Fruit fly (Drosophila melanogaster) Kc167 (cell line): ENCODE data around the gene Gbs-76A.

Source experiments
- Myc ChIP-seq: fragments of >200 bp; optimal IDR thresholded peaks from 2 replicates; lab custom pipeline; 2017; ENCODE audit warnings: missing external identifiers
- Sin3A ChIP-seq: fragments of >200 bp; optimal IDR thresholded peaks from 2 replicates; lab custom pipeline; 2018; ENCODE audit warnings: missing external identifiers
- h ChIP-seq: fragments of >200 bp; optimal IDR thresholded peaks from 3 replicates; lab custom pipeline; 2018; ENCODE audit warnings: missing external identifiers
- insv ChIP-seq: fragments of >200 bp; optimal IDR thresholded peaks from 3 replicates; lab custom pipeline; 2018; ENCODE audit warnings: missing external identifiers
- psq ChIP-seq: fragments of >200 bp; optimal IDR thresholded peaks from 2 replicates; lab custom pipeline; 2017; ENCODE audit warnings: missing external identifiers
- ttk ChIP-seq: sonication (Bioruptor generic); optimal IDR thresholded peaks from 2 replicates; lab custom pipeline; 2017; ENCODE audit warnings: missing external identifiers

Gene Gbs-76A

DNA sequence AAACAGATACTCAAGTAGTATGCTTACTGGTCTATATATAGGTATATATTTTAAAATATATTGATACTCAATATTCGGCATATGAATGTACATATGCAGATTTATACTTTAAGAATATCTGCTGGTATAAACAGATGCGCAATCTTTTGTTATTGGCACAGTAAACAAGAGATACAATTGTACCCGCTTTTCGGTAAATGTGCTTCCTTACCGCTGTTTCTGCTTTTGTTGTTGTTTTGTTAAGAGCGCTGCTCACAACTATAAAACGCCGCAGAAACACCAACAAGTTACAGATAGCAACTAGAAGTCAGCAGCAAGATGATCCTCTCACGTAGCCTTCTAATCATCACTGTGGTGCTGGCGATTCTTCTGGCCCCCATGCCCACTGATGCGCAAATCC lies 26.8 kb downstream of the Gbs-76A start, which contains the start of gene CG45081:
CG45081 (plus strand) TSS at position 301 of the 400 bp plus-strand sequence.
- TF ChIP-seq ttk (no peak), insv (no peak), Sin3A (lab: Kevin White, UChicago) (no peak), Myc (no peak), h (lab: Kevin White, UChicago) (no peak), psq (lab: Kevin White, UChicago) (no peak)

DNA sequence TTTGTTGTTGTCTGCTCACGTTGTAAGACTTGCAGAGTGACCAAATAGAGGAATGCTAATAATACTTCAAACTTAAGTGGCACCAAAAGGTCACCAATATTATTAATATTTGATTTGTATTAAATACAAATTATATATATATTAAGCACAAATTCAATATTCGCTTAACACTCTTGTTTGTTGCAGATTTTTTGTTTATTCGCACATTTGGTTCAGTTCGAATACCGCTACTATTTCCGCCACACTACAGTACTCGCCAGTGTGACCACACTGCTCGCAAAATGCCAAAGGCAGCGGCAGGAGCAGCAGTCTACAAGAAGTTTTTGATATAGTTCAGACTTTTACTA lies 28.5 kb downstream of the Gbs-76A start, which contains the start of gene Max:
Max (minus strand) TSS at position 44 of the 347 bp plus-strand sequence.
- TF ChIP-seq ttk = no peak
- TF ChIP-seq Sin3A (lab: Kevin White, UChicago) = no peak
- no peak for TF ChIP-seq h (lab: Kevin White, UChicago)
- no peak for TF ChIP-seq psq (lab: Kevin White, UChicago)
- TF ChIP-seq Myc = no peak
- no peak for TF ChIP-seq insv

DNA sequence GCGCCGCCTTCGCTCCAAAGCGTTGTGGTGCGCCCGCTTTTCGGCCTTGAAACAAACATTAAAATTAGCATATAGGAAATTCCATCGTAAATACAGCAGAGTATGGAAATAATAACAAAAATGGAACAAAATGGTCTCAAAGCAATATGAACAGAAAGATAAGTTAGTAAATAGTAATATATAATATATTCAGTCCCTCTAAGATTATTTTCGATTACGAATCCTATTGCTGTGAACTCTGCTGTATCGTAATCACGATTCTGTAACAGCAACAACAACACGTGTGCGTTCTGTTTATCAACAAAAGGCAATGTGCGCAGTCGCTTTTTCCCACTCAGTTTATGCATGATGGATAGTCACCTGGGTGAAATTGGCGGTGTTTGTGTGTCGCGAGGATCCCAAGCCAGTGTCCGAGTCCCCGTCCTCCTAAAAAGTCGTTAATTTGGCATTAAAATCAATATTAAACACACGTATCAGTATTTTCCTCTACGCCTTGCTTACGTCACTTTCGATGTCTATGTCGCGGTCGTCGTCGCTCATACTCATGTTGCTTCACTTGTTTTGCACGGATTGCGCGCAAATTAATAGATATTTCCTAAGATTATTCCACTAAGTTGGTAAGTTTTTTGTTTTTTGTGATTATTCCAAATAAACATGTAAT lies 29.0 kb downstream of the Gbs-76A start, which contains the start of the genes CG42374 and Mettl5:
CG42374 (plus strand) TSS at position 287 of the 661 bp plus-strand sequence.
Mettl5 (plus strand) TSS at position 287 of the 661 bp plus-strand sequence.
- TF ChIP-seq psq (lab: Kevin White, UChicago) (no peak), Sin3A (lab: Kevin White, UChicago) (no peak), h (lab: Kevin White, UChicago) (no peak), Myc (no peak), ttk (no peak), insv (no peak)

DNA sequence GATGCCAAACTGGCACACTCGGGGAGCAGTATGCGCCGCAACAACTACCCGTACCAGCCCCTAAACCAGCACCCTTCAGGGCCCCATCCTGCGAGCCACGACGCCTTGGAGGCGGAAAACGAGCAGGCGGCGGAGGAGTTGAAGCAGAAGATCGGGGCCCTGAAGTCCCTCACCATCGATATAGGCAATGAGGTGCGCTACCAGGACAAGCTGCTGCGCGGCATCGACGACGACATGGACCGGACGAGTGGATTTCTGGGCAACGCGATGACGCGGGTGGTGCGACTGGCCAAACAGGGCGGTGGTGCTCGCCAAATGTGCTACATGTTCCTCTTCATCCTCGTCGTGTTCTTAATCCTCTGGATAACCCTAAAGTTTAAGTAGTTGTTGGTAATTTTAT lies 30.8 kb downstream of the Gbs-76A start:
- TF ChIP-seq ttk (no peak), h (lab: Kevin White, UChicago) (no peak), insv (no peak), Sin3A (lab: Kevin White, UChicago) (no peak), psq (lab: Kevin White, UChicago) (no peak), Myc (no peak)

DNA sequence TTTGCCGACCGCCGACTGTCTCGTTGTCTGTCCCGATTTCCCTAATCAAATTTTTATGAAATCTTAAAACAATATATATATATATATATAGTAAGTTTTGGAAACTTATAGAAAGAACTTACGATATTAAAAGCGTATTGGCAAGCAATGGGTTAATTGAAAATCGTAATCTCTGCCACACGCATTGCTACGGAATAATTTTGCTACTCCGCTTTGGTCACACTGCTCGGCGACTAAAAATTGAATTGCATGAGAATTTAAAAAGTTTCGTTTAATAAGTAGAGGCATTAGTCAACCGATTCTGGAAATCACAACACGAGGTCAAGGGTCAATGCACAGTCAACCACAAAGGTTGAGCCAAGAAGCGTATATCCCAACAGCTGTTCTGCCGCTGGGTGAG lies 31.4 kb downstream of the Gbs-76A start, which contains the start of gene Bet1:
Bet1 (plus strand) TSS at position 182 of the 400 bp plus-strand sequence.
- TF ChIP-seq ttk = no peak
- TF ChIP-seq psq (lab: Kevin White, UChicago) = no peak
- TF ChIP-seq insv = no peak
- TF ChIP-seq h (lab: Kevin White, UChicago) = no peak
- no peak for TF ChIP-seq Myc
- no peak for TF ChIP-seq Sin3A (lab: Kevin White, UChicago)

DNA sequence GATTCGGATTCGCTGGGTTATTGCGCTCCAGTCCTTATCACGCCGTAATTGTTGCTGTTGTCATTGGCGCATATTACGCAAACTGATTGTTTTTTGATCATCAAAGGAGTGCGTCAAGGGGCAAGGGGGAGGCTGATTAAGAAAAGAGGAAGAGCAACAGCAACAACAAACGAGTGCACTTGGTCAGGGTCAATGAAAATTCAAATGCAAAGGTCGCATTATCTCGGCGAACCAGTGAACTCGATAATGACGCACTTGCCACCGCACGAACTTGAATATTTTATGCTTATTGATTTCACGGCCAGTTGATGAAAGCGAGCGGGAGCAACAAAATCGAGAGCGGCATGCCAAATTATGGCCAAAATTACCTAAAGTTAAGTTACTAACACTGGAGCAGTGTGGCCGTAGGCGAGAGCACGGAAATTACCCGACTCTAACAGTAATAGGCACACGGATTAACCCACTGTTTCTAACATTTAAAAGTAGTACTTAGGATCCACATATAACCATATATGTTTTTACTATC lies 32.2 kb downstream of the Gbs-76A start, which contains the start of gene nes:
nes (minus strand) TSS at position 402 of the 526 bp plus-strand sequence.
- no peak for TF ChIP-seq Myc
- TF ChIP-seq insv = no peak
- TF ChIP-seq ttk = no peak
- TF ChIP-seq psq (lab: Kevin White, UChicago) = no peak
- no peak for TF ChIP-seq h (lab: Kevin White, UChicago)
- TF ChIP-seq Sin3A (lab: Kevin White, UChicago) = no peak

DNA sequence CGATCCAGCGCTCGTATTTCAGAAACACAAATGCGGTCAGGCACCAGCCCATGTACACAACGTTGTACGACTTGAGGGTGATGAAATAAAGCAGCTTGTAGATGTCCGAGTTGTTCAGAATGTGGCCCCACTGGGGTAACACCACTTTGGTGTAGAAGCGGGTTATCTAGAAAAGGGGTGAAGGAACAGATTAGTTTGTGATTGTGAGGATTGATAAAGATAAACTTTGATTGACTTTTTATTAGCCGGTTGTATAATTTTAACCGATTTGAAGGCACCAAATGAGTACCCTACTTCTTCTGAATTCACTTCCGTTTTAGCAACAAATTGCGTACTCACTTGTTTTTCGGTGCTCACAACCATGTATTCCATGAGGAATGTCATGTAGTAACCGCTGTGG lies 34.4 kb downstream of the Gbs-76A start:
- no peak for TF ChIP-seq ttk
- TF ChIP-seq Sin3A (lab: Kevin White, UChicago) = no peak
- no peak for TF ChIP-seq psq (lab: Kevin White, UChicago)
- no peak for TF ChIP-seq Myc
- no peak for TF ChIP-seq h (lab: Kevin White, UChicago)
- TF ChIP-seq insv = no peak

DNA sequence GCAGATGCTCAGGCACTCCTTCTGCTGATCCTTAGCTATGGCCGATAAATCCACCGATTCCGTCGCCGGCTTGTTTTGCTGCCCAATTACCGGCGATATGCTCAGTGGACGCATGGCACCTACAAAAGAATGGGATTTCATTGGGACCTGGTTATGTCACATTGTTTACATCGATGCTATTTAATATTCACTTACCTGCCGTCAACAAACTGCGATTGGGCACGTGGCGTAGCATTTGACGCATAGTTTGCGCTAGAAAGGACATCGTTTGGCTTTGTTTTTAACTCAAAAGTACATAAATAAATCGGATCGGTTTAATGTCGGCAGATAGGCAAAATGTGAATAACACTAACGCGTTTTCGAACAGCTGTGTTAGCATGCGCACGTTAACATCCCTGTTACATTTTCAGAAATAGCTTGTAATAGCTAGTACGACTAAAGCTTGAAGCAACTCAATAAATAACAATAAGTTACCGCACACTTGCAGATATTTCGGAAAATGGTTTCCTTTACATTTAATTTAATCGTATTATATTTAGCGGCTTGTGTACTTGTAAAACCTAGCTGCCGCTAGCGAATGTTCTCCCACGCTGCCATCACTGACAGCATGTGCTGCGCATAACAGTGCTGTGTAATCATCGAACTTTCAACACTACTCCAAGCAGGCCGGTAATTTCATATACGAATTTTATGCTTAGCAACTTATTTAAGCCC lies 37.7 kb downstream of the Gbs-76A start, which contains the start of the genes mRpL21 and rept:
mRpL21 (minus strand) TSS at position 347 of the 714 bp plus-strand sequence.
rept (plus strand) TSS at position 626 of the 714 bp plus-strand sequence.
- no peak for TF ChIP-seq Myc
- no peak for TF ChIP-seq insv
- TF ChIP-seq ttk = no peak
- TF ChIP-seq psq (lab: Kevin White, UChicago) = no peak
- TF ChIP-seq Sin3A (lab: Kevin White, UChicago) = no peak
- TF ChIP-seq h (lab: Kevin White, UChicago) = no peak

DNA sequence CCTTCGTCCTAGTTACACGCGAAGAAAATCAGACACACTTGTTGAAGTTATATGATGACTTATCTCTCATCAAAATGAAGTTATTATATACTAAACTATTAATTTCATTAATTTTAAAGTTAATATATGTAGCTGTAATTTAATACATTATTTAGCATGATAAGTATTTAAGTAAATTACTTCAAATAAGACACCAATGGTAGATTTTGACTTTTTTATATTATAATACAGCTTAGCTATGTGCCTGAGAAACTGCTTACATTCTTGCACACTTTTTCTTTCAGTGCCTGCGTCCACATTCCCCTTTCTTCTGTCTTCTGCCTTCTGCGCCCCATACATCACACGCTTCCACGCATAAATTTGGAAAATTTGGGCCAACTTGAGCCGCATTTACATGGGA lies 40.9 kb downstream of the Gbs-76A start:
- TF ChIP-seq Sin3A (lab: Kevin White, UChicago) (no peak), ttk (no peak), psq (lab: Kevin White, UChicago) (no peak), insv (no peak), Myc (no peak), h (lab: Kevin White, UChicago) (no peak)

DNA sequence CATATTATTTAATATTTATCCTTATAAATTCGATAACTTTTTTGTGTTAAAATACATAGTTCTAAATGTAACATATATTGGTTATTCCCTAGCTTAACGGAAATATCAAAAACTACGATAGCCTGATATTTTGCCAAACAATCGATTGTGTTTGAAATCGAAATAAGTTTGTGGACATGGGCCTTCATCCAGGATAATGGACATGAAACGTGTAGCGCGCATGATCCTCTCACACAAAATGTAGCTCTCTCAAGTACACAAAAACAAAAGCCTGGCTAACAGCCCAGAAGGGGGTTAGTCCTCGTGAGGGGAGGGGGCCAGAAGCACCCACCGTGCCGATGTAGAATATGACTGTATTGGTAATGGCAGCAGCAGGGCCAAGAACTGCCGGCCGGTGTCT lies 54.8 kb downstream of the Gbs-76A start:
- TF ChIP-seq h (lab: Kevin White, UChicago) = no peak
- TF ChIP-seq ttk = no peak
- no peak for TF ChIP-seq psq (lab: Kevin White, UChicago)
- no peak for TF ChIP-seq Sin3A (lab: Kevin White, UChicago)

DNA sequence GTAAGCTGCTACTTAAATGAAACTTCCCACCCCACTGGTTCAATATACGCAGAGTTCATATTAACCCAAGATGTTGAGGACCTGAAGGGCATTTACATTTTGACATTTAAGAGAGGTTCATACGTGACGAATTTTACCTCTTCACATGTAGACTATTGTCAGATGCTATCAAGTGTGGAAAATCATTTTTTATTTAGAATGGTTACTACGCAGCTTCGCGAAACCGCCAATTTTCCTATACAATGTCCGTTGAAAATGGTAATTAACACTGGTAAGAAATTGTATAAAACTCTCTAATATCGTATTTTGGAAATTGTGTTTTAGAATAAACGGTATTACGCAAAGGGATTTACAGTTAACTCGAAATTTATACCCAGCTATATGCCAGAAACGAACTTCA lies 56.0 kb downstream of the Gbs-76A start:
- TF ChIP-seq h (lab: Kevin White, UChicago) (no peak), Myc (no peak), ttk (no peak), Sin3A (lab: Kevin White, UChicago) (no peak), insv (no peak)

DNA sequence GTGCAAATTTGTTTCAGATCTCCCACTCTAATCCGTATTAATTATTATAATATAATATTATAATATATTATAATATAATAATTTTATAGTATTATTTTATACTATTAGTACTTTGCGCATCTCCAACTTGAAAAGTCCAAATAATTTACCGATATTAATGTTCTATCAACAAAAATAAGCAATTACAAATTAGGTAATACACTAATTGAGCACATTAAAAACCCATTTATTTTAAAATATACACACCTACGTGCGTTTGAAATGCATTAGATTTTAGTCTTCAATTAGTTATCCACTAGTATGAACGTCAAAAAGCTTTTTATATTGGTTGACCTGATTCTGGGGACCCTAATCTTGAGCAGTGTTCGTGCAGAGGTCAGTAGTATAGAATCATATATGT lies 56.5 kb downstream of the Gbs-76A start, which contains the start of gene CG33647:
CG33647 (plus strand) TSS at position 301 of the 400 bp plus-strand sequence.
- no peak for TF ChIP-seq ttk
- TF ChIP-seq h (lab: Kevin White, UChicago) = no peak
- TF ChIP-seq psq (lab: Kevin White, UChicago) = no peak
- TF ChIP-seq insv = no peak
- no peak for TF ChIP-seq Myc
- no peak for TF ChIP-seq Sin3A (lab: Kevin White, UChicago)
